Worm (Caenorhabditis elegans) whole organism, young adult: Measurements from ENCODE around the gene F22F4.4.

ENCODE experiments used
- cebp-2 ChIP-seq: fragments of 200-800 bp; sonication (Bioruptor generic); IDR thresholded peaks from 2 replicates; pipeline ENCODE4 v1.3.6; 2022; ENCODE audit warnings: missing genetic modification characterization, missing compliant biosample characterization
- egl-18 ChIP-seq: fragments of 200-800 bp; sonication (Bioruptor generic); IDR thresholded peaks from 2 replicates; pipeline ENCODE4 v1.3.6; 2022; ENCODE audit warnings: missing genetic modification reagents, missing genetic modification characterization, missing compliant biosample characterization
- rec-8 ChIP-seq, 2 experiments: sonication (generic microtip); optimal IDR thresholded peaks; 2 replicates each; lab custom pipeline; 2016; ENCODE audit warnings: mild to moderate bottlenecking in 2 of 2, missing genetic modification characterization in 2 of 2, missing genetic modification reagents in 2 of 2, missing genotype in 2 of 2, missing biosample characterization in 1 of 2, missing compliant biosample characterization in 1 of 2, moderate library complexity in 1 of 2
- repo-1 ChIP-seq: sonication (generic microtip); optimal IDR thresholded peaks from 2 replicates; lab custom pipeline; 2017; ENCODE audit warnings: mild to moderate bottlenecking, missing genetic modification characterization, missing compliant biosample characterization
- snpc-4 ChIP-seq, 5 experiments: fragments of 150-350 bp in 1 of 5; sonication (generic microtip) in 4 of 5; optimal IDR thresholded peaks; 2 replicates each; lab custom pipeline; 2014 to 2018; ENCODE audit warnings: missing genetic modification characterization in 5 of 5, missing biosample characterization in 3 of 5, antibody characterized with exemption in 2 of 5, mild to moderate bottlenecking in 2 of 5, missing compliant biosample characterization in 2 of 5, missing genotype in 2 of 5, moderate library complexity in 2 of 5, missing genetic modification reagents in 1 of 5
- sptf-2 ChIP-seq: fragments of 200-800 bp; sonication (Bioruptor generic); optimal IDR thresholded peaks from 2 replicates; lab custom pipeline; 2018; ENCODE audit warnings: mild to moderate bottlenecking, missing genetic modification characterization, missing compliant biosample characterization
- unc-130 ChIP-seq: sonication (generic microtip); optimal IDR thresholded peaks from 2 replicates; lab custom pipeline; 2016; ENCODE audit warnings: missing genetic modification reagents, missing genetic modification characterization, missing compliant biosample characterization
- ztf-6 ChIP-seq: fragments of 200-800 bp; sonication (Bioruptor generic); IDR thresholded peaks from 2 replicates; pipeline ENCODE4 v1.3.6; 2022; ENCODE audit warnings: missing genetic modification reagents, missing genetic modification characterization, missing compliant biosample characterization

- no peak for TF ChIP-seq repo-1
- no peak for TF ChIP-seq sptf-2 (GFP tag; lab: Kevin White, UChicago)
- no peak for TF ChIP-seq cebp-2
- TF ChIP-seq unc-130, result no peak
- no peak for TF ChIP-seq rec-8 (tag; optimal IDR thresholded peaks at IDR 0.05; lab: Kevin White, UChicago)
- no peak for TF ChIP-seq snpc-4 (GFP tag; optimal IDR thresholded peaks at IDR 0.05; lab: Kevin White, UChicago)
- no peak for TF ChIP-seq snpc-4 (tag; optimal IDR thresholded peaks at IDR 0.05; lab: Kevin White, UChicago)
- no peak for TF ChIP-seq ztf-6 (GFP tag; lab: Robert Waterston, UW)
- no peak for TF ChIP-seq egl-18 (GFP tag; lab: Robert Waterston, UW)
Measured at ce11 chrX:6026732-6027528, 25.6 kb upstream of the F22F4.4 start.
